Worm (Caenorhabditis elegans): ENCODE data around the gene dro-1.
A peak's percentile ranks its signal among the peaks of the same experiment; 100 is the strongest.

ce11 chrIII:13340504-13341274 lies 1.8 kb upstream of the dro-1 start:
- no peak for TF ChIP-seq lin-39 (tag; optimal IDR thresholded peaks at IDR 0.05)
- no peak for TF ChIP-seq snpc-4 (tag; optimal IDR thresholded peaks at IDR 0.05)
- no peak for TF ChIP-seq unc-39 (tag; optimal IDR thresholded peaks at IDR 0.05)
- peak; percentile 52 for TF ChIP-seq aha-1 (tag)
- TF ChIP-seq hlh-11 (tag; optimal IDR thresholded peaks at IDR 0.05): no peak
- TF ChIP-seq mdt-29 (GFP tag; IDR thresholded peaks at IDR 0.05): no peak
- TF ChIP-seq ces-1 (GFP tag; optimal IDR thresholded peaks at IDR 0.05): no peak
- TF ChIP-seq unc-130 (GFP tag; optimal IDR thresholded peaks at IDR 0.05): no peak
- no peak for TF ChIP-seq nhr-111 (GFP tag; optimal IDR thresholded peaks at IDR 0.05)
- TF ChIP-seq nhr-237 (tag; optimal IDR thresholded peaks at IDR 0.05): no peak
- TF ChIP-seq pha-4 (GFP tag; IDR thresholded peaks at IDR 0.05): no peak
- TF ChIP-seq pha-4 (tag; optimal IDR thresholded peaks at IDR 0.05): no peak

All from whole organism, L4 larva.